Worm (Caenorhabditis elegans) whole organism, L2 larva: Measurements from ENCODE around the gene T24D5.4.

Source experiments
- F13H6.1 ChIP-seq: sonication (generic microtip); optimal IDR thresholded peaks from 2 replicates; lab custom pipeline; 2016; ENCODE audit warnings: missing genetic modification characterization, missing compliant biosample characterization
- Y55F3AM.14 ChIP-seq: fragments of 200-800 bp; sonication (Bioruptor generic); optimal IDR thresholded peaks from 2 replicates; lab custom pipeline; 2018; ENCODE audit warnings: mild to moderate bottlenecking, missing genetic modification characterization, missing compliant biosample characterization
- ama-1 ChIP-seq: fragments of 150-350 bp; optimal IDR thresholded peaks from 2 replicates; lab custom pipeline; 2018; ENCODE audit warnings: inconsistent platforms
- egl-27 ChIP-seq: sonication (generic microtip); optimal IDR thresholded peaks from 3 replicates; lab custom pipeline; 2017; ENCODE audit warnings: missing biosample characterization, missing genetic modification reagents, missing genetic modification characterization
- elt-3 ChIP-seq: sonication (generic microtip); optimal IDR thresholded peaks from 2 replicates; lab custom pipeline; 2017; ENCODE audit warnings: missing biosample characterization, missing genetic modification characterization
- lin-13 ChIP-seq: fragments of 150-350 bp; optimal IDR thresholded peaks from 2 replicates; lab custom pipeline; 2014; ENCODE audit warnings: missing biosample characterization, missing genetic modification reagents, missing genetic modification characterization
- lsy-2 ChIP-seq, 2 experiments: fragments of 150-350 bp in 1 of 2; sonication (generic microtip) in 1 of 2; optimal IDR thresholded peaks; 2 replicates each; lab custom pipeline; 2014 to 2017; ENCODE audit warnings: missing biosample characterization in 2 of 2, missing genetic modification characterization in 2 of 2
- mdl-1 ChIP-seq, 2 experiments: fragments of 150-350 bp in 1 of 2; sonication (generic microtip) in 1 of 2; optimal IDR thresholded peaks; 2 replicates each; lab custom pipeline; 2017; ENCODE audit warnings: missing biosample characterization in 2 of 2, missing genetic modification characterization in 2 of 2
- nhr-12 ChIP-seq: fragments of 150-350 bp; optimal IDR thresholded peaks from 2 replicates; lab custom pipeline; 2014; ENCODE audit warnings: missing biosample characterization, missing genetic modification characterization
- nhr-23 ChIP-seq: fragments of 150-350 bp; optimal IDR thresholded peaks from 2 replicates; lab custom pipeline; 2014; ENCODE audit warnings: missing biosample characterization, missing genetic modification reagents, missing genetic modification characterization
- nhr-6 ChIP-seq: fragments of 150-350 bp; optimal IDR thresholded peaks from 2 replicates; lab custom pipeline; 2014; ENCODE audit warnings: missing biosample characterization, missing genetic modification characterization
- skn-1 ChIP-seq: sonication (generic microtip); optimal IDR thresholded peaks from 2 replicates; lab custom pipeline; 2017; ENCODE audit warnings: missing biosample characterization, missing genetic modification characterization
- unc-62 ChIP-seq: fragments of 150-350 bp; optimal IDR thresholded peaks from 2 replicates; lab custom pipeline; 2014; ENCODE audit warnings: missing biosample characterization, missing genetic modification reagents, missing genetic modification characterization
- zag-1 ChIP-seq: fragments of 150-350 bp; optimal IDR thresholded peaks from 2 replicates; lab custom pipeline; 2014; ENCODE audit warnings: missing biosample characterization, missing genetic modification characterization

- no peak for TF ChIP-seq zag-1 (tag; lab: Kevin White, UChicago)
- no peak for TF ChIP-seq unc-62
- TF ChIP-seq lsy-2 (tag; optimal IDR thresholded peaks at IDR 0.05; lab: Kevin White, UChicago): no peak
- TF ChIP-seq nhr-12 (tag; lab: Kevin White, UChicago): no peak
- no peak for TF ChIP-seq mdl-1 (tag; optimal IDR thresholded peaks at IDR 0.05; lab: Kevin White, UChicago)
- TF ChIP-seq nhr-6 (tag; lab: Kevin White, UChicago): no peak
- no peak for TF ChIP-seq ama-1 (lab: Kevin White, UChicago)
- no peak for TF ChIP-seq F13H6.1 (tag; lab: Kevin White, UChicago)
- no peak for TF ChIP-seq elt-3 (tag; lab: Kevin White, UChicago)
- no peak for TF ChIP-seq nhr-23 (tag; lab: Kevin White, UChicago)
- TF ChIP-seq skn-1 (tag; lab: Kevin White, UChicago): no peak
- TF ChIP-seq Y55F3AM.14 (GFP tag; lab: Kevin White, UChicago): no peak
- TF ChIP-seq lin-13 (GFP tag; lab: Kevin White, UChicago): no peak
- no peak for TF ChIP-seq egl-27 (tag; lab: Kevin White, UChicago)
Observed at ce11 chrX:12619165-12619564, 22.2 kb downstream of the T24D5.4 start, which contains the start of gene R09A8.2.
